Worm (Caenorhabditis elegans): Measurements from ENCODE around the gene srg-32.

Gene srg-32

ce11 chrV:10560621-10561020 lies 28.0 kb downstream of the srg-32 start, which contains the start of gene col-152:
col-152 (plus strand) TSS chrV:10560921.
- TF ChIP-seq nhr-76 (tag; optimal IDR thresholded peaks at IDR 0.05), result no peak
- no peak for TF ChIP-seq fkh-8 (tag; optimal IDR thresholded peaks at IDR 0.05)
- no peak for TF ChIP-seq fos-1 (tag; optimal IDR thresholded peaks at IDR 0.05)
- TF ChIP-seq zag-1 (tag; optimal IDR thresholded peaks at IDR 0.05), result no peak
- TF ChIP-seq skn-1 (tag; optimal IDR thresholded peaks at IDR 0.05), result no peak
- TF ChIP-seq snpc-4 (tag; optimal IDR thresholded peaks at IDR 0.05), result no peak
- TF ChIP-seq pag-3 (tag; optimal IDR thresholded peaks at IDR 0.05; ENCODE audit: borderline replicate concordance, insufficient read depth), result no peak
- TF ChIP-seq nhr-85 (tag), result no peak
- TF ChIP-seq C16A3.4 (tag; optimal IDR thresholded peaks at IDR 0.05), result no peak
- no peak for TF ChIP-seq zip-4 (GFP tag; optimal IDR thresholded peaks at IDR 0.05)
- TF ChIP-seq ceh-63 (GFP tag; optimal IDR thresholded peaks at IDR 0.05), result no peak
- no peak for TF ChIP-seq efl-3 (GFP tag; optimal IDR thresholded peaks at IDR 0.05)
- no peak for TF ChIP-seq lin-14 (GFP tag; optimal IDR thresholded peaks at IDR 0.05)
- TF ChIP-seq tbx-2 (tag; optimal IDR thresholded peaks at IDR 0.05), result no peak
- TF ChIP-seq unc-98 (GFP tag; IDR thresholded peaks at IDR 0.05), result no peak
- TF ChIP-seq lir-3 (tag; optimal IDR thresholded peaks at IDR 0.05; ENCODE audit: poor library complexity), result no peak
- no peak for TF ChIP-seq lin-15B (tag; optimal IDR thresholded peaks at IDR 0.05)
- no peak for TF ChIP-seq egl-13 (tag; optimal IDR thresholded peaks at IDR 0.05)
- TF ChIP-seq ztf-4 (tag; optimal IDR thresholded peaks at IDR 0.05), result no peak
- no peak for TF ChIP-seq ceh-88 (GFP tag; IDR thresholded peaks at IDR 0.05)

ce11 chrV:10557676-10558075 lies 30.9 kb downstream of the srg-32 start, which contains the start of gene best-14:
best-14 (plus strand) TSS chrV:10557976.
- peak; percentile 10 for TF ChIP-seq lin-14 (GFP tag; optimal IDR thresholded peaks at IDR 0.05)
- peak; percentile 64 for TF ChIP-seq blmp-1 (tag; optimal IDR thresholded peaks at IDR 0.05)
- no peak for TF ChIP-seq nhr-84 (tag; optimal IDR thresholded peaks at IDR 0.05)

DNA sequence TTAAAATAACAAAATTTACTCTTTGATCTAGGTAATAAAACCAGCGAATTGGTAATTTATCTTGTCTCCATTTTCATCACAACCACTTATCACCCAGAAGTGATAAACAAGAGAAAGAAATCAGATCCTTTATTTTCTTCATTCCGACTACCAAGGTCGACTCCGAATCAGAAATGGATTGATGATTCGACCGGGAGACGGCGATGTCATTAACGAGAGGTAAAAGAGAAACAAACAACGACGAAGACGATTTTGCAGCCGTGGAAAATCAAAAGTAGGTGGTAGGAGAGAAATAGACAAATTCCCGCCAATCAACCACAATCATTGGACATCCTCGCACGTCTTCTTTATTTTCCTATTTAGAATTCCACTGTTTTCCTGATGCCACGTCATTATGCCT lies 31.5 kb downstream of the srg-32 start:
- TF ChIP-seq nhr-71 (tag; optimal IDR thresholded peaks at IDR 0.05), result peak; percentile 41
- TF ChIP-seq blmp-1 (tag; optimal IDR thresholded peaks at IDR 0.05), result peak; percentile 90
- no peak for TF ChIP-seq nhr-77 (tag; optimal IDR thresholded peaks at IDR 0.05)
- TF ChIP-seq dpl-1 (GFP tag; optimal IDR thresholded peaks at IDR 0.05), result peak in 1 of 3 experiments; percentile 14
- TF ChIP-seq unc-130 (tag; optimal IDR thresholded peaks at IDR 0.05), result peak; percentile 57
- TF ChIP-seq nhr-20 (tag; optimal IDR thresholded peaks at IDR 0.05), result peak; percentile 48
- TF ChIP-seq nhr-11 (tag; optimal IDR thresholded peaks at IDR 0.05), result no peak
- no peak for TF ChIP-seq pag-3 (tag; optimal IDR thresholded peaks at IDR 0.05; ENCODE audit: borderline replicate concordance, insufficient read depth)
- TF ChIP-seq C16A3.4 (tag; optimal IDR thresholded peaks at IDR 0.05), result peak; percentile 9
- TF ChIP-seq pax-3 (tag; optimal IDR thresholded peaks at IDR 0.05), result no peak
- no peak for TF ChIP-seq efl-1 (optimal IDR thresholded peaks at IDR 0.05)
- TF ChIP-seq efl-1 (GFP tag; optimal IDR thresholded peaks at IDR 0.05 in 1 of 2), result peak in 1 of 2 experiments; percentile 67
- TF ChIP-seq vab-15 (tag; optimal IDR thresholded peaks at IDR 0.05), result peak; percentile 71
- 0 out of 2 replicates have a peak, but pooled peaks have one; percentile 19 for TF ChIP-seq grh-1 (GFP tag; IDR thresholded peaks at IDR 0.05)
- TF ChIP-seq nhr-19 (GFP tag; conservative IDR thresholded peaks at IDR 0.05), result peak; percentile 7; the same call in 1 of the 2 replicates
- peak; percentile 87 for TF ChIP-seq nhr-85 (tag)
- TF ChIP-seq nhr-90 (tag; optimal IDR thresholded peaks at IDR 0.05; ENCODE audit: poor library complexity), result no peak
- peak in 5 of 6 experiments; percentile 45 to 80 (median 69) for TF ChIP-seq elt-3 (tag; optimal IDR thresholded peaks at IDR 0.05)

- TF ChIP-seq nhr-11 (tag; optimal IDR thresholded peaks at IDR 0.05) (no peak), grh-1 (GFP tag; IDR thresholded peaks at IDR 0.05) (peak; percentile 42; the same call in 1 of the 2 replicates), lin-39 (tag; optimal IDR thresholded peaks at IDR 0.05) (no peak), nhr-85 (tag) (peak; percentile 72), sptf-1 (tag; optimal IDR thresholded peaks at IDR 0.05) (no peak)
Observed at ce11 chrV:10556362-10556761, 32.2 kb downstream of the srg-32 start.
